Worm (Caenorhabditis elegans) whole organism, young adult: ENCODE data around the gene C49C8.8.
A peak's percentile ranks its signal among the peaks of the same experiment; 100 is the strongest.

Source experiments
- B0019.2 ChIP-seq: fragments of 200-800 bp; sonication (Bioruptor generic); conservative IDR thresholded peaks from 2 replicates; pipeline ENCODE4 v1.3.6; 2022; ENCODE audit warnings: missing genetic modification reagents, missing genetic modification characterization, missing compliant biosample characterization
- B0035.1 ChIP-seq: sonication (generic microtip); optimal IDR thresholded peaks from 2 replicates; lab custom pipeline; 2016; ENCODE audit warnings: missing genetic modification characterization, mild to moderate bottlenecking, missing compliant biosample characterization, missing genotype, missing genetic modification reagents
- F22D6.2 ChIP-seq: sonication (generic microtip); optimal IDR thresholded peaks from 2 replicates; lab custom pipeline; 2016; ENCODE audit warnings: mild to moderate bottlenecking, missing genetic modification characterization, missing compliant biosample characterization
- F52B5.7 ChIP-seq: sonication (generic microtip); optimal IDR thresholded peaks from 2 replicates; lab custom pipeline; 2016; ENCODE audit warnings: mild to moderate bottlenecking, missing genetic modification characterization, missing compliant biosample characterization
- F57A8.1 ChIP-seq: fragments of 200-800 bp; sonication (Bioruptor generic); optimal IDR thresholded peaks from 2 replicates; lab custom pipeline; 2018; ENCODE audit warnings: mild to moderate bottlenecking, missing genetic modification characterization, moderate library complexity, missing compliant biosample characterization
- K12H6.12 ChIP-seq: fragments of 200-800 bp; sonication (Bioruptor generic); optimal IDR thresholded peaks from 2 replicates; lab custom pipeline; 2018; ENCODE audit warnings: mild to moderate bottlenecking, missing genetic modification characterization, missing compliant biosample characterization
- Y79H2A.3 ChIP-seq: fragments of 200-800 bp; sonication (Bioruptor generic); conservative IDR thresholded peaks from 2 replicates; pipeline ENCODE4 v1.3.6; 2022; ENCODE audit warnings: missing genetic modification reagents, missing genetic modification characterization, missing compliant biosample characterization
- ZK185.1 ChIP-seq: sonication (generic microtip); optimal IDR thresholded peaks from 2 replicates; lab custom pipeline; 2016; ENCODE audit warnings: mild to moderate bottlenecking, missing genetic modification characterization, missing compliant biosample characterization; ENCODE audit not compliant: poor library complexity, severe bottlenecking
- ama-1 ChIP-seq, 3 experiments: fragments of 150-350 bp in 1 of 3; sonication (generic microtip) in 2 of 3; optimal IDR thresholded peaks; 2 replicates each; lab custom pipeline; 2014 to 2018; ENCODE audit warnings: missing biosample characterization in 2 of 3, missing genetic modification characterization in 2 of 3, missing genetic modification reagents in 2 of 3
- bed-1 ChIP-seq: fragments of 200-800 bp; sonication (Bioruptor generic); IDR thresholded peaks from 2 replicates; pipeline ENCODE4 v1.3.6; 2022; ENCODE audit warnings: missing genetic modification reagents, missing genetic modification characterization, missing compliant biosample characterization
- ceh-100 ChIP-seq: fragments of 200-800 bp; sonication (Bioruptor generic); IDR thresholded peaks from 2 replicates; pipeline ENCODE4 v1.3.6; 2022; ENCODE audit warnings: missing genetic modification reagents, missing genetic modification characterization, missing compliant biosample characterization
- egl-44 ChIP-seq: fragments of 200-800 bp; sonication (Bioruptor generic); IDR thresholded peaks from 2 replicates; pipeline ENCODE4 v1.3.6; 2022; ENCODE audit warnings: missing genetic modification reagents, missing genetic modification characterization, missing compliant biosample characterization
- fkh-3 ChIP-seq: sonication (generic microtip); optimal IDR thresholded peaks from 2 replicates; lab custom pipeline; 2016; ENCODE audit warnings: mild to moderate bottlenecking, missing genetic modification characterization, missing compliant biosample characterization
- lag-1 ChIP-seq: fragments of 200-800 bp; sonication (Bioruptor generic); IDR thresholded peaks from 2 replicates; pipeline ENCODE4 v1.3.6; 2022; ENCODE audit warnings: missing genetic modification reagents, missing genetic modification characterization, missing compliant biosample characterization
- let-526 ChIP-seq: fragments of 200-800 bp; sonication (Bioruptor generic); IDR thresholded peaks from 2 replicates; pipeline ENCODE4 v1.3.6; 2022; ENCODE audit warnings: missing genetic modification reagents, missing genetic modification characterization, missing compliant biosample characterization
- lin-26 ChIP-seq: fragments of 200-800 bp; sonication (Bioruptor generic); IDR thresholded peaks from 2 replicates; pipeline ENCODE4 v1.3.6; 2022; ENCODE audit warnings: missing genetic modification reagents, missing genetic modification characterization, missing compliant biosample characterization
- lin-54 ChIP-seq: fragments of 200-800 bp; sonication (Bioruptor generic); optimal IDR thresholded peaks from 2 replicates; lab custom pipeline; 2018; ENCODE audit warnings: mild to moderate bottlenecking, missing genetic modification characterization, missing compliant biosample characterization
- madf-3 ChIP-seq: fragments of 200-800 bp; sonication (Bioruptor generic); IDR thresholded peaks from 2 replicates; pipeline ENCODE4 v1.3.6; 2022; ENCODE audit warnings: missing genetic modification reagents, missing genetic modification characterization, missing compliant biosample characterization
- madf-6 ChIP-seq: fragments of 200-800 bp; sonication (Bioruptor generic); IDR thresholded peaks from 2 replicates; pipeline ENCODE4 v1.3.6; 2022; ENCODE audit warnings: missing genetic modification reagents, missing genetic modification characterization, missing compliant biosample characterization
- madf-8 ChIP-seq: fragments of 200-800 bp; sonication (Bioruptor generic); conservative IDR thresholded peaks from 2 replicates; pipeline ENCODE4 v1.3.6; 2022; ENCODE audit warnings: missing genetic modification reagents, missing genetic modification characterization, missing compliant biosample characterization
- nfyb-1 ChIP-seq: fragments of 200-800 bp; sonication (Bioruptor generic); IDR thresholded peaks from 2 replicates; pipeline ENCODE4 v1.3.6; 2022; ENCODE audit warnings: missing genetic modification reagents, missing genetic modification characterization, missing compliant biosample characterization
- nhr-80 ChIP-seq: sonication (generic microtip); optimal IDR thresholded peaks from 2 replicates; lab custom pipeline; 2016; ENCODE audit warnings: missing genetic modification characterization, missing compliant biosample characterization
- nhr-90 ChIP-seq: sonication (generic microtip); optimal IDR thresholded peaks from 2 replicates; lab custom pipeline; 2016; ENCODE audit warnings: missing genotype, mild to moderate bottlenecking, missing genetic modification characterization, missing compliant biosample characterization
- sdz-38 ChIP-seq: sonication (generic microtip); optimal IDR thresholded peaks from 2 replicates; lab custom pipeline; 2016; ENCODE audit warnings: missing genotype, missing genetic modification characterization, missing compliant biosample characterization
- snpc-1.1 ChIP-seq: sonication (generic microtip); optimal IDR thresholded peaks from 2 replicates; lab custom pipeline; 2017; ENCODE audit warnings: missing genetic modification characterization, mild to moderate bottlenecking, missing compliant biosample characterization, antibody characterized with exemption, moderate library complexity, missing genotype, missing genetic modification reagents; ENCODE audit not compliant: insufficient read depth
- snpc-1.3 ChIP-seq: sonication (generic microtip); optimal IDR thresholded peaks from 2 replicates; lab custom pipeline; 2017; ENCODE audit warnings: missing genetic modification characterization, mild to moderate bottlenecking, missing compliant biosample characterization, antibody characterized with exemption, moderate library complexity, missing genotype, missing genetic modification reagents; ENCODE audit not compliant: insufficient read depth
- unc-130 ChIP-seq: sonication (generic microtip); optimal IDR thresholded peaks from 2 replicates; lab custom pipeline; 2016; ENCODE audit warnings: missing genetic modification reagents, missing genetic modification characterization, missing compliant biosample characterization
- xnd-1 ChIP-seq: sonication (generic microtip); optimal IDR thresholded peaks from 2 replicates; lab custom pipeline; 2016; ENCODE audit warnings: missing genotype, missing genetic modification reagents, missing genetic modification characterization, missing compliant biosample characterization
- ztf-18 ChIP-seq: sonication (generic microtip); optimal IDR thresholded peaks from 2 replicates; lab custom pipeline; 2016; ENCODE audit warnings: missing genotype, mild to moderate bottlenecking, missing genetic modification characterization, missing compliant biosample characterization
- ztf-22 ChIP-seq: fragments of 200-800 bp; sonication (Bioruptor generic); optimal IDR thresholded peaks from 2 replicates; lab custom pipeline; 2018; ENCODE audit warnings: mild to moderate bottlenecking, missing genetic modification characterization, moderate library complexity, missing compliant biosample characterization
- ztf-28 ChIP-seq: fragments of 200-800 bp; sonication (Bioruptor generic); IDR thresholded peaks from 2 replicates; pipeline ENCODE4 v1.3.6; 2022; ENCODE audit warnings: missing genetic modification reagents, missing genetic modification characterization, missing compliant biosample characterization

Gene C49C8.8

ce11 chrIV:8608204-8608603 is 43.7 kb upstream of the C49C8.8 start:
- TF ChIP-seq ztf-28 (no peak), madf-8 (no peak), ZK185.1 (tag; lab: Kevin White, UChicago) (no peak), xnd-1 (no peak), snpc-1.3 (tag; lab: Kevin White, UChicago) (no peak), ztf-18 (tag; lab: Kevin White, UChicago) (no peak), unc-130 (GFP tag; lab: Kevin White, UChicago) (no peak), sdz-38 (tag; lab: Kevin White, UChicago) (no peak), F52B5.7 (tag; lab: Kevin White, UChicago) (no peak), lin-26 (GFP tag; lab: Robert Waterston, UW) (no peak), Y79H2A.3 (GFP tag; lab: Robert Waterston, UW) (no peak), B0035.1 (tag; lab: Kevin White, UChicago) (no peak), nfyb-1 (no peak), ceh-100 (GFP tag; lab: Robert Waterston, UW) (no peak)

DNA sequence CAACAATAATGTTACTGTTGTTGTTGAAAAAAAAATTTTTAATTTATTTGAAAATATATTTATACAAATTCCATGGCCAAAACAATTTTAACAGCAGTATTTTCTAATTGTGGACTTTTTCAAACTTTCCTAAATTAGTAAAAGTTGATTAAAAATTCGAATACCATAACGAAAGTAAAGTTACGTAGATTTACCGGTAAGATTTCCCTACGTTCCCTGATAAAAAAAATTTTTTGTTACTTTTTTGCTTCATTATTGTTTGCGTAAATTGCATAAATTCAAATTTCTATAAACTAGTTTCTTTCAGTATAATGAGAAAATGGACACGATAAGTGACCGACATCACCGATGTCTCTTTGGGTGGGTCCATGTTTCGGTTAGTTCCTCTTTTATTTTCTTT is 43.0 kb upstream of the C49C8.8 start, which contains the start of gene F42A9.6:
Gene F42A9.6 (plus strand): TSS at position 301 of the 400 bp plus-strand sequence.
- TF ChIP-seq ztf-22 (GFP tag; lab: Kevin White, UChicago) (no peak), lin-54 (no peak), bed-1 (no peak), nhr-90 (no peak), K12H6.12 (no peak), ZK185.1 (tag; lab: Kevin White, UChicago) (no peak), ama-1 (optimal IDR thresholded peaks at IDR 0.05; lab: Kevin White, UChicago) (no peak), ama-1 (GFP tag; optimal IDR thresholded peaks at IDR 0.05; lab: Kevin White, UChicago) (no peak), madf-3 (GFP tag; lab: Robert Waterston, UW) (no peak), madf-8 (no peak), F57A8.1 (no peak), B0019.2 (GFP tag; lab: Robert Waterston, UW) (no peak), xnd-1 (no peak)

ce11 chrIV:8611886-8612542 is 39.9 kb upstream of the C49C8.8 start, which contains the start of the genes F42A9.17 and cyp-33E2:
F42A9.17 (minus strand) TSS chrIV:8611936.
cyp-33E2 (plus strand) TSS chrIV:8612334.
- TF ChIP-seq nhr-80 (tag; lab: Kevin White, UChicago) (peak; percentile 81), egl-44 (GFP tag; lab: Robert Waterston, UW) (no peak), Y79H2A.3 (GFP tag; lab: Robert Waterston, UW) (no peak), let-526 (no peak), madf-6 (GFP tag; lab: Robert Waterston, UW) (no peak)

DNA sequence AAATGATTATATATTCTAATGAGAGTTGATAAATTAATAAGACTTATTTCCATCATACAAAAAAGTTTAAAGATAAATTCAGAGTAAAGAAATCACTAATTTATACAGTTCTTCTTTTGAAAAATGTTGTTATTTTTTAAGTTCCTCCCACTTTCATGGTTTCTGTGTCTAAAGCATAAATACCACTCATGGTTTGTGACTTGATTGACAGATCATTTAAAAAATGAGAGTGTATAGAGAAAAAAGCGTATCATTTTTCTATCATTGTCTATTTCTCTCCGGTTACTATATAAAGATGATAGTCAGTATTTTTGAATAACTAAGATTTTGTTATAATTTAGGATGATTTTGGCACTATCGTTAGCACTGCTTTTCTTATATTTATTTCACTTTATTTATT is 37.3 kb upstream of the C49C8.8 start, which contains the start of gene cyp-33E3:
Gene cyp-33E3 (plus strand): TSS at position 316 of the 400 bp plus-strand sequence.
- TF ChIP-seq F22D6.2 (tag; lab: Kevin White, UChicago) (no peak), nhr-80 (tag; lab: Kevin White, UChicago) (peak; percentile 57), snpc-1.1 (tag; lab: Kevin White, UChicago) (no peak), fkh-3 (tag; lab: Kevin White, UChicago) (no peak), ztf-18 (tag; lab: Kevin White, UChicago) (no peak), lag-1 (no peak)
- TF ChIP-seq, all 124 proteins: peak for 1
